Worm (Caenorhabditis elegans) whole organism, L4 larva: ENCODE measurements around the gene F54B11.7.

Experiments
- F10B5.3 ChIP-seq: sonication (generic microtip); optimal IDR thresholded peaks from 2 replicates; lab custom pipeline; 2016; ENCODE audit warnings: mild to moderate bottlenecking, missing genetic modification characterization, missing compliant biosample characterization
- F26F4.8 ChIP-seq: fragments of 200-800 bp; sonication (Bioruptor generic); conservative IDR thresholded peaks from 2 replicates; pipeline ENCODE4 v1.3.6; 2022; ENCODE audit warnings: missing genetic modification characterization, missing compliant biosample characterization
- F37D6.2 ChIP-seq: sonication (generic microtip); optimal IDR thresholded peaks from 2 replicates; lab custom pipeline; 2016; ENCODE audit warnings: mild to moderate bottlenecking, missing genetic modification characterization, missing compliant biosample characterization
- F44E2.7 ChIP-seq: fragments of 200-800 bp; sonication (Bioruptor generic); IDR thresholded peaks from 2 replicates; pipeline ENCODE4 v2.1.2; 2022; ENCODE audit warnings: missing genetic modification characterization, missing compliant biosample characterization
- F49E8.2 ChIP-seq: sonication (generic microtip); optimal IDR thresholded peaks from 2 replicates; lab custom pipeline; 2016; ENCODE audit warnings: missing compliant biosample characterization, mild to moderate bottlenecking, missing genetic modification characterization, borderline replicate concordance
- T20F7.1 ChIP-seq: fragments of 200-800 bp; sonication (Bioruptor generic); optimal IDR thresholded peaks from 2 replicates; lab custom pipeline; 2018; ENCODE audit warnings: mild to moderate bottlenecking, missing genetic modification characterization, missing compliant biosample characterization
- ZK546.5 ChIP-seq, 2 experiments: sonication (generic microtip); optimal IDR thresholded peaks; 2 replicates each; lab custom pipeline; 2017; ENCODE audit warnings: missing biosample characterization in 2 of 2, missing genetic modification characterization in 2 of 2
- ama-1 ChIP-seq: fragments of 150-350 bp; optimal IDR thresholded peaks from 2 replicates; lab custom pipeline; 2014; ENCODE audit warnings: inconsistent platforms, mixed read lengths
- ceh-28 ChIP-seq: fragments of 150-350 bp; optimal IDR thresholded peaks from 2 replicates; lab custom pipeline; 2014; ENCODE audit warnings: missing biosample characterization, missing genetic modification reagents, missing genetic modification characterization
- ceh-44 ChIP-seq: fragments of 200-800 bp; sonication (Bioruptor generic); IDR thresholded peaks from 2 replicates; pipeline ENCODE4 v1.3.6; 2022; ENCODE audit warnings: missing genetic modification reagents, missing genetic modification characterization, missing compliant biosample characterization
- ces-1 ChIP-seq: fragments of 150-350 bp; sonication (generic microtip); optimal IDR thresholded peaks from 4 replicates; lab custom pipeline; 2014; ENCODE audit warnings: missing biosample characterization, missing genetic modification reagents, missing genetic modification characterization
- ctbp-1 ChIP-seq: fragments of 200-800 bp; sonication (Bioruptor generic); IDR thresholded peaks from 2 replicates; pipeline ENCODE4 v1.3.6; 2022; ENCODE audit warnings: missing genetic modification reagents, missing genetic modification characterization, missing compliant biosample characterization
- daf-12 ChIP-seq: fragments of 150-350 bp; optimal IDR thresholded peaks from 2 replicates; lab custom pipeline; 2014; ENCODE audit warnings: missing biosample characterization, missing genetic modification reagents, missing genetic modification characterization
- daf-16 ChIP-seq, 3 experiments: sonication (generic microtip); optimal IDR thresholded peaks; 2 replicates each; lab custom pipeline; 2016 to 2017; ENCODE audit warnings: missing genetic modification characterization in 3 of 3, missing genetic modification reagents in 3 of 3, mild to moderate bottlenecking in 2 of 3, missing compliant biosample characterization in 2 of 3, missing biosample characterization in 1 of 3, moderate library complexity in 1 of 3
- daf-8 ChIP-seq: fragments of 200-800 bp; sonication (Bioruptor generic); IDR thresholded peaks from 2 replicates; pipeline ENCODE4 v1.3.6; 2022; ENCODE audit warnings: missing genetic modification characterization, missing compliant biosample characterization
- egl-27 ChIP-seq: sonication (generic microtip); optimal IDR thresholded peaks from 3 replicates; lab custom pipeline; 2017; ENCODE audit warnings: missing biosample characterization, missing genetic modification reagents, missing genetic modification characterization
- fkh-10 ChIP-seq: fragments of 150-350 bp; optimal IDR thresholded peaks from 2 replicates; lab custom pipeline; 2014; ENCODE audit warnings: missing biosample characterization, missing genetic modification reagents, missing genetic modification characterization
- hif-1 ChIP-seq, 2 experiments: sonication (generic microtip); optimal IDR thresholded peaks; 2 replicates each; lab custom pipeline; 2016 to 2017; ENCODE audit warnings: missing compliant biosample characterization in 2 of 2, missing genetic modification characterization in 2 of 2, missing genetic modification reagents in 2 of 2, missing genotype in 2 of 2, mild to moderate bottlenecking in 1 of 2
- hlh-30 ChIP-seq: sonication (generic microtip); optimal IDR thresholded peaks from 2 replicates; lab custom pipeline; 2017; ENCODE audit warnings: antibody characterized with exemption, mild to moderate bottlenecking, missing genetic modification characterization, missing compliant biosample characterization; ENCODE audit not compliant: insufficient read depth
- lim-7 ChIP-seq: fragments of 200-800 bp; sonication (Bioruptor generic); IDR thresholded peaks from 2 replicates; pipeline ENCODE4 v1.3.6; 2022; ENCODE audit warnings: missing genetic modification characterization, missing compliant biosample characterization
- lin-13 ChIP-seq: fragments of 150-350 bp; optimal IDR thresholded peaks from 2 replicates; lab custom pipeline; 2014; ENCODE audit warnings: missing biosample characterization, missing genetic modification reagents, missing genetic modification characterization
- lin-39 ChIP-seq: fragments of 150-350 bp; optimal IDR thresholded peaks from 2 replicates; lab custom pipeline; 2014; ENCODE audit warnings: missing biosample characterization, missing genetic modification reagents, missing genetic modification characterization
- lir-3 ChIP-seq: sonication (generic microtip); optimal IDR thresholded peaks from 2 replicates; lab custom pipeline; 2016; ENCODE audit warnings: mild to moderate bottlenecking, missing genetic modification characterization, missing compliant biosample characterization
- mdl-1 ChIP-seq, 2 experiments: fragments of 150-350 bp in 1 of 2; sonication (generic microtip) in 1 of 2; optimal IDR thresholded peaks; 2 replicates each; lab custom pipeline; 2014 to 2017; ENCODE audit warnings: missing biosample characterization in 2 of 2, missing genetic modification characterization in 2 of 2
- mes-2 ChIP-seq: sonication (generic microtip); optimal IDR thresholded peaks from 2 replicates; lab custom pipeline; 2016; ENCODE audit warnings: missing genotype, mild to moderate bottlenecking, missing genetic modification characterization, missing compliant biosample characterization; ENCODE audit not compliant: poor library complexity, severe bottlenecking
- mxl-3 ChIP-seq: fragments of 200-800 bp; sonication (Bioruptor generic); optimal IDR thresholded peaks from 2 replicates; lab custom pipeline; 2018; ENCODE audit warnings: mild to moderate bottlenecking, missing genetic modification characterization, missing compliant biosample characterization
- nhr-11 ChIP-seq: fragments of 150-350 bp; optimal IDR thresholded peaks from 2 replicates; lab custom pipeline; 2014; ENCODE audit warnings: missing biosample characterization, missing genetic modification characterization
- php-3 ChIP-seq: fragments of 200-800 bp; sonication (Bioruptor generic); IDR thresholded peaks from 2 replicates; pipeline ENCODE4 v1.3.6; 2022; ENCODE audit warnings: missing genetic modification reagents, missing genetic modification characterization, missing compliant biosample characterization
- rbr-2 ChIP-seq: sonication (generic microtip); optimal IDR thresholded peaks from 2 replicates; lab custom pipeline; 2016; ENCODE audit warnings: missing genotype, missing genetic modification characterization, missing compliant biosample characterization
- tag-97 ChIP-seq: fragments of 200-800 bp; sonication (Bioruptor generic); IDR thresholded peaks from 2 replicates; pipeline ENCODE4 v1.3.6; 2022; ENCODE audit warnings: missing genetic modification characterization, missing compliant biosample characterization
- tra-1 ChIP-seq: fragments of 200-800 bp; sonication (Bioruptor generic); IDR thresholded peaks from 2 replicates; pipeline ENCODE4 v1.3.6; 2022; ENCODE audit warnings: missing genetic modification reagents, missing genetic modification characterization, missing compliant biosample characterization
- unc-130 ChIP-seq: sonication (generic microtip); optimal IDR thresholded peaks from 2 replicates; lab custom pipeline; 2016; ENCODE audit warnings: missing genetic modification reagents, missing genetic modification characterization, missing compliant biosample characterization
- unc-62 ChIP-seq, 3 experiments: fragments of 150-350 bp in 1 of 3; sonication (generic microtip); optimal IDR thresholded peaks in 2 of 3; peaks in 1 of 3; 1 replicate in 1 of 3; 2 replicates in 2 of 3; lab custom pipeline; 2014 to 2017; ENCODE audit warnings: missing biosample characterization in 3 of 3, missing genetic modification characterization in 3 of 3, missing genetic modification reagents in 3 of 3, missing genotype in 1 of 3
- zfp-2 ChIP-seq: sonication (generic microtip); optimal IDR thresholded peaks from 2 replicates; lab custom pipeline; 2016; ENCODE audit warnings: mild to moderate bottlenecking, missing genetic modification characterization, missing compliant biosample characterization
- zfp-3 ChIP-seq: fragments of 200-800 bp; sonication (Bioruptor generic); conservative IDR thresholded peaks from 2 replicates; pipeline ENCODE4 v1.3.6; 2022; ENCODE audit warnings: missing genetic modification reagents, missing genetic modification characterization, missing compliant biosample characterization
- zip-2 ChIP-seq: fragments of 150-350 bp; optimal IDR thresholded peaks from 2 replicates; lab custom pipeline; 2014; ENCODE audit warnings: missing biosample characterization, missing genetic modification characterization

F54B11.7 gene

DNA sequence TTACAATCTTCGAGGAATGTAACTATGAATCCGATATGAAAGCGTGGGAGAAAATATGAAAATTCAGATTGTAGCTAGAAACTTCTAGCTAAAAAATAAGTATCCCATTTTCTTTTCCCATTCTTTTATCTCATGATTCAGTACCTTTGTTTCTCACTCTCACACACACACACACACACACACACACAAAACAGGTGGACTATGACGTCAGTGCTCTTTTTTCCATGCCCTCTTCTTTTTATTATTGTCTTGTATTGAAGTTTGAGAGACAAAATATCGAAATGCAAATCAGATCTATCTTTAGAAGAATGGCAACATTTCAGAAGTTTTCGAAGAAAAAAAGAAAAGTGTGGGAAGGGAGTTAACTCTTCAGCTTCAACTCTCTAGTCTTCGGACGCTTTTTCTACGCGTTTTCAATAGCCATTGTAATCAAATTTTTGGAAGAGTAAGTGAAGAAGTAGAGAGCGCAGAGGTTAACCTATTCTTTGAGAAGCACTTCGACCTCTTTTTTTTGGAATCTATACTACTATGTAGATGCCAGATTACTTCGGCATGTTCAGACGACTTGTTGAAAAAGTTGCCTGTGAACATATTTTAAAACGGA lies 33.7 kb downstream of the F54B11.7 start:
- TF ChIP-seq egl-27 (tag; lab: Kevin White, UChicago) (no peak), lin-39 (tag; lab: Kevin White, UChicago) (no peak), mes-2 (tag; lab: Kevin White, UChicago) (no peak), ces-1 (GFP tag; lab: Kevin White, UChicago) (peak; percentile 32), daf-8 (GFP tag; lab: Robert Waterston, UW) (no peak), lim-7 (GFP tag; lab: Robert Waterston, UW) (no peak), zip-2 (tag; lab: Kevin White, UChicago) (no peak), fkh-10 (peak; percentile 42), daf-12 (tag; lab: Kevin White, UChicago) (no peak), nhr-11 (tag; lab: Kevin White, UChicago) (peak; percentile 18), php-3 (GFP tag; lab: Robert Waterston, UW) (no peak), ZK546.5 (tag; optimal IDR thresholded peaks at IDR 0.05; lab: Kevin White, UChicago) (no peak)
- TF ChIP-seq, all 104 proteins: peak for 3

DNA sequence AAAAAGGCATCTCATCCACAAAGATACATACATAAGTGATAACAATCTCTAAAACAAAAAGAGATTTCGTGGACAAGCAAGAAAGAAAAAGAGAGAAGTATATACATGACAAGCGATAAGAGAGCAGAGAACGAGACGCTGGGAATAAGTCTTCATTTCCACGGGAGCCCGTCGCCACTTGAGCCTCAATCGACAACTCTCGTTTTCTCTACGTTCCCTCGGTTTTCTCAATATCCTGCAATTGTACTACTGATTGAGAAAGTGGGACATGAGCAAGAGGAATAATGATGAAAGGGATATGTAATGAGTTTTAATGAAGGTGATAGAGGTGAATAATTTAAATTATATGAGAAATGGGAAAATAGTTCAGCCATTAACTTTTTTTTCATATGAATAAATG lies 37.3 kb downstream of the F54B11.7 start:
- TF ChIP-seq ceh-28, result no peak
- TF ChIP-seq F37D6.2 (tag; lab: Kevin White, UChicago), result no peak
- no peak for TF ChIP-seq F26F4.8 (GFP tag; lab: Robert Waterston, UW)
- TF ChIP-seq unc-130, result no peak
- no peak for TF ChIP-seq mdl-1 (tag; optimal IDR thresholded peaks at IDR 0.05; lab: Kevin White, UChicago)
- TF ChIP-seq tra-1 (GFP tag; lab: Robert Waterston, UW), result no peak
- no peak for TF ChIP-seq hif-1 (tag; optimal IDR thresholded peaks at IDR 0.05; lab: Kevin White, UChicago)
- TF ChIP-seq zfp-3 (GFP tag; lab: Robert Waterston, UW), result no peak
- no peak for TF ChIP-seq lir-3 (tag; lab: Kevin White, UChicago)
- TF ChIP-seq ceh-44 (GFP tag; lab: Robert Waterston, UW), result no peak
- no peak for TF ChIP-seq F49E8.2 (tag; lab: Kevin White, UChicago)
- TF ChIP-seq rbr-2 (tag; lab: Kevin White, UChicago), result no peak
- no peak for TF ChIP-seq lin-13
- no peak for TF ChIP-seq lim-7 (GFP tag; lab: Robert Waterston, UW)
- no peak for TF ChIP-seq T20F7.1 (GFP tag; lab: Kevin White, UChicago)

DNA sequence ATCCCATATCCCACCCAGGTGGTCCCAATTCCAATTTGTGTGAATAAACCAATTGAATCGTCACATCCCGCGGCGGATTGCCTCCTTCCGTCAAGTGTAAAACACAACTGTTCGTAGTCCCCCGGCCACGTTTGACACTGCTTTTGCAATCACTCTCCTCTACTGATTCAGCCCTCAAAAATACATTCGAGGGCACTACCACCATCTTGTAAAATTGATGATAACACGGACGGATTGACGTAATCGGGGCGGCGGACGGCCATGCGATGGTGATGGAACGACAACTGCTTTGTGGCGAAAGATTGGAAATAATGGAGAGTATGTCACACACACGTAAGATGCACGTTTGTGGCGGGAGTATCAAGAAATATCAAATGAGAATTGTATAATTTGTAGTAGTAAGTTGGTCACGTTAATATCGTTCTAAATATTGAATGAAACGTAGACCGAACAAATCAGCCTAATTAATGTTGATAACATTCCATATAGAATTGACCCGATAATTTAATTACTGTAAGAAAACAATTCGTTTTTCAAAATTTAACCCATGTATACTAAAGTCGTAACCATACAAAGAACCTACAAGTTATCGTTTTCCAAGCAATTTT lies 38.2 kb downstream of the F54B11.7 start:
- no peak for TF ChIP-seq tag-97 (GFP tag; lab: Robert Waterston, UW)
- no peak for TF ChIP-seq ctbp-1 (GFP tag; lab: Robert Waterston, UW)
- no peak for TF ChIP-seq ama-1
- TF ChIP-seq F44E2.7 (GFP tag; lab: Robert Waterston, UW), result 0 out of 2 replicates have a peak, but pooled peaks have one; percentile 23
- TF ChIP-seq unc-62 (GFP tag; optimal IDR thresholded peaks at IDR 0.05 in 1 of 2; lab: Kevin White, UChicago), result peak in 1 of 2 experiments; percentile 92
- TF ChIP-seq unc-62 (tag; optimal IDR thresholded peaks at IDR 0.05; lab: Kevin White, UChicago), result no peak
- TF ChIP-seq mxl-3 (GFP tag; lab: Kevin White, UChicago), result peak; percentile 16
- TF ChIP-seq daf-16 (GFP tag; optimal IDR thresholded peaks at IDR 0.05; lab: Kevin White, UChicago), result peak in 1 of 2 experiments; percentile 40
- no peak for TF ChIP-seq daf-16 (tag; optimal IDR thresholded peaks at IDR 0.05; lab: Kevin White, UChicago)
- TF ChIP-seq F10B5.3 (tag; lab: Kevin White, UChicago), result no peak
- TF ChIP-seq mdl-1 (tag; optimal IDR thresholded peaks at IDR 0.05; lab: Kevin White, UChicago), result no peak
- TF ChIP-seq zfp-2 (tag; lab: Kevin White, UChicago), result no peak
- TF ChIP-seq hlh-30, result no peak
- TF ChIP-seq, all 104 proteins: peak for 4
